Fruit fly (Drosophila melanogaster) whole organism, prepupa: ENCODE results near the gene CG31633.

ENCODE experiments used
- Blimp-1 ChIP-seq: fragments of 200-800 bp; sonication (Bioruptor generic); optimal IDR thresholded peaks from 3 replicates; lab custom pipeline; 2017; ENCODE audit warnings: missing biosample characterization, missing genetic modification characterization, mild to moderate bottlenecking, moderate library complexity, missing genetic modification reagents
- CG10631 ChIP-seq: fragments of 200-800 bp; sonication (Bioruptor generic); optimal IDR thresholded peaks from 2 replicates; lab custom pipeline; 2016; ENCODE audit warnings: missing biosample characterization, missing genetic modification characterization
- CG11294 ChIP-seq: fragments of 200-800 bp; sonication (Bioruptor generic); IDR thresholded peaks from 2 replicates; pipeline ENCODE4 v1.3.6; 2022; ENCODE audit warnings: missing biosample characterization, missing genetic modification characterization
- CG11902 ChIP-seq: fragments of 200-800 bp; sonication (Bioruptor generic); optimal IDR thresholded peaks from 3 replicates; lab custom pipeline; 2016; ENCODE audit warnings: missing biosample characterization, missing genetic modification characterization
- CG15336 ChIP-seq: fragments of 200-800 bp; sonication (Bioruptor generic); IDR thresholded peaks from 2 replicates; pipeline ENCODE4 v1.3.6; 2022; ENCODE audit warnings: missing biosample characterization, missing genetic modification characterization
- CG1621 ChIP-seq: fragments of 200-800 bp; sonication (Bioruptor generic); optimal IDR thresholded peaks from 3 replicates; lab custom pipeline; 2018; ENCODE audit warnings: missing biosample characterization, mild to moderate bottlenecking, missing genetic modification characterization
- CG16779 ChIP-seq: fragments of 200-800 bp; sonication (Bioruptor generic); optimal IDR thresholded peaks from 3 replicates; lab custom pipeline; 2017; ENCODE audit warnings: missing biosample characterization, mild to moderate bottlenecking, missing genetic modification characterization
- CG31627 ChIP-seq: fragments of 200-800 bp; sonication (Bioruptor generic); optimal IDR thresholded peaks from 3 replicates; lab custom pipeline; 2016; ENCODE audit warnings: missing biosample characterization, missing genetic modification characterization
- CG32006 ChIP-seq: fragments of 200-800 bp; sonication (Bioruptor generic); optimal IDR thresholded peaks from 3 replicates; lab custom pipeline; 2017; ENCODE audit warnings: missing biosample characterization, mild to moderate bottlenecking, missing genetic modification characterization
- CG34406 ChIP-seq: fragments of 200-800 bp; sonication (Bioruptor generic); optimal IDR thresholded peaks from 3 replicates; lab custom pipeline; 2016; ENCODE audit warnings: missing biosample characterization, missing genetic modification characterization
- CG4318 ChIP-seq: fragments of 200-800 bp; sonication (Bioruptor generic); optimal IDR thresholded peaks from 3 replicates; lab custom pipeline; 2017; ENCODE audit warnings: missing biosample characterization, mild to moderate bottlenecking, missing genetic modification characterization
- CG6276 ChIP-seq: fragments of 200-800 bp; sonication (Bioruptor generic); optimal IDR thresholded peaks from 2 replicates; lab custom pipeline; 2017; ENCODE audit warnings: missing biosample characterization, mild to moderate bottlenecking, missing genetic modification characterization
- CG6792 ChIP-seq: fragments of 200-800 bp; sonication (Bioruptor generic); optimal IDR thresholded peaks from 3 replicates; lab custom pipeline; 2016; ENCODE audit warnings: missing biosample characterization, missing genetic modification characterization
- CG6808 ChIP-seq: fragments of 200-800 bp; sonication (Bioruptor generic); optimal IDR thresholded peaks from 3 replicates; lab custom pipeline; 2017; ENCODE audit warnings: missing biosample characterization, missing genetic modification characterization, mild to moderate bottlenecking, moderate library complexity, missing genetic modification reagents
- CG6854 ChIP-seq: fragments of 200-800 bp; sonication (Bioruptor generic); optimal IDR thresholded peaks from 2 replicates; lab custom pipeline; 2017; ENCODE audit warnings: missing biosample characterization, mild to moderate bottlenecking, missing genetic modification characterization
- CG7368 ChIP-seq: fragments of 200-800 bp; sonication (Bioruptor generic); optimal IDR thresholded peaks from 3 replicates; lab custom pipeline; 2016; ENCODE audit warnings: missing biosample characterization, missing genetic modification characterization
- CG8632 ChIP-seq: fragments of 200-800 bp; sonication (Bioruptor generic); optimal IDR thresholded peaks from 3 replicates; lab custom pipeline; 2016; ENCODE audit warnings: missing biosample characterization, missing genetic modification characterization
- Ets21C ChIP-seq: fragments of 200-800 bp; sonication (Bioruptor generic); optimal IDR thresholded peaks from 3 replicates; lab custom pipeline; 2016; ENCODE audit warnings: missing biosample characterization, missing genetic modification characterization
- Ets96B ChIP-seq: fragments of 200-800 bp; optimal IDR thresholded peaks from 2 replicates; lab custom pipeline; 2019; ENCODE audit warnings: missing biosample characterization, mild to moderate bottlenecking, missing genetic modification characterization, moderate library complexity
- Gug ChIP-seq: fragments of 200-800 bp; sonication (Bioruptor generic); IDR thresholded peaks from 2 replicates; pipeline ENCODE4 v1.3.6; 2022; ENCODE audit warnings: missing biosample characterization, missing genetic modification characterization
- Hr38 ChIP-seq: sonication (Bioruptor generic); optimal IDR thresholded peaks from 2 replicates; lab custom pipeline; 2016; ENCODE audit warnings: missing biosample characterization, missing genetic modification characterization
- Lpt ChIP-seq: fragments of 200-800 bp; sonication (Bioruptor generic); optimal IDR thresholded peaks from 3 replicates; lab custom pipeline; 2016; ENCODE audit warnings: missing biosample characterization, missing genetic modification characterization
- Met ChIP-seq: fragments of 200-800 bp; sonication (Bioruptor generic); optimal IDR thresholded peaks from 3 replicates; lab custom pipeline; 2016; ENCODE audit warnings: missing biosample characterization, missing genetic modification characterization
- Smox ChIP-seq: fragments of 200-800 bp; sonication (Bioruptor generic); optimal IDR thresholded peaks from 3 replicates; lab custom pipeline; 2016; ENCODE audit warnings: missing biosample characterization, missing genetic modification characterization
- Sox102F ChIP-seq: fragments of 200-800 bp; sonication (Bioruptor generic); optimal IDR thresholded peaks from 2 replicates; lab custom pipeline; 2016; ENCODE audit warnings: missing biosample characterization, mild to moderate bottlenecking, missing genetic modification characterization
- Sox14 ChIP-seq: fragments of 200-800 bp; sonication (Bioruptor generic); optimal IDR thresholded peaks from 3 replicates; lab custom pipeline; 2016; ENCODE audit warnings: missing biosample characterization, missing genetic modification characterization
- Sox15 ChIP-seq: fragments of 200-800 bp; sonication (Bioruptor generic); optimal IDR thresholded peaks from 3 replicates; lab custom pipeline; 2016; ENCODE audit warnings: missing biosample characterization, missing genetic modification characterization
- achi ChIP-seq: fragments of 200-800 bp; sonication (Bioruptor generic); optimal IDR thresholded peaks from 3 replicates; lab custom pipeline; 2016; ENCODE audit warnings: missing biosample characterization, missing genetic modification characterization
- acj6 ChIP-seq: fragments of 200-800 bp; sonication (Bioruptor generic); optimal IDR thresholded peaks from 3 replicates; lab custom pipeline; 2016; ENCODE audit warnings: missing biosample characterization, missing genetic modification characterization
- cyc ChIP-seq: fragments of 200-800 bp; sonication (Bioruptor generic); optimal IDR thresholded peaks from 3 replicates; lab custom pipeline; 2016; ENCODE audit warnings: missing biosample characterization, missing genetic modification characterization
- dac ChIP-seq: fragments of 200-800 bp; sonication (Bioruptor generic); optimal IDR thresholded peaks from 2 replicates; lab custom pipeline; 2017; ENCODE audit warnings: missing biosample characterization, mild to moderate bottlenecking, missing genetic modification characterization
- eg ChIP-seq: fragments of 200-800 bp; sonication (Bioruptor generic); IDR thresholded peaks from 3 replicates; pipeline ENCODE4 v1.3.6; 2022; ENCODE audit warnings: missing biosample characterization, missing genetic modification characterization
- fkh ChIP-seq: fragments of 200-800 bp; sonication (Bioruptor generic); optimal IDR thresholded peaks from 3 replicates; lab custom pipeline; 2017; ENCODE audit warnings: missing biosample characterization, mild to moderate bottlenecking, missing genetic modification characterization, moderate library complexity
- lz ChIP-seq: fragments of 200-800 bp; sonication (Bioruptor generic); optimal IDR thresholded peaks from 3 replicates; lab custom pipeline; 2016; ENCODE audit warnings: missing biosample characterization, missing genetic modification characterization
- net ChIP-seq: fragments of 200-800 bp; sonication (Bioruptor generic); optimal IDR thresholded peaks from 3 replicates; lab custom pipeline; 2016; ENCODE audit warnings: missing biosample characterization, missing genetic modification characterization
- pdm3 ChIP-seq: fragments of 200-800 bp; sonication (Bioruptor generic); optimal IDR thresholded peaks from 3 replicates; lab custom pipeline; 2016; ENCODE audit warnings: missing biosample characterization, missing genetic modification characterization
- ss ChIP-seq, 2 experiments: fragments of 200-800 bp; sonication (Bioruptor generic); optimal IDR thresholded peaks; 2 replicates in 1 of 2; 3 replicates in 1 of 2; lab custom pipeline; 2017 to 2018; ENCODE audit warnings: mild to moderate bottlenecking in 2 of 2, missing biosample characterization in 2 of 2, missing genetic modification characterization in 2 of 2, moderate library complexity in 1 of 2
- svp ChIP-seq: fragments of 200-800 bp; sonication (Bioruptor generic); peaks from one replicate; lab custom pipeline; 2016; ENCODE audit warnings: missing biosample characterization, missing genetic modification characterization
- topi ChIP-seq: fragments of 200-800 bp; sonication (Bioruptor generic); optimal IDR thresholded peaks from 3 replicates; lab custom pipeline; 2016; ENCODE audit warnings: missing biosample characterization, missing genetic modification characterization
- vri ChIP-seq: fragments of 200-800 bp; sonication (Bioruptor generic); optimal IDR thresholded peaks from 3 replicates; lab custom pipeline; 2016; ENCODE audit warnings: missing biosample characterization, mild to moderate bottlenecking, missing genetic modification characterization

The CG31633 gene

DNA sequence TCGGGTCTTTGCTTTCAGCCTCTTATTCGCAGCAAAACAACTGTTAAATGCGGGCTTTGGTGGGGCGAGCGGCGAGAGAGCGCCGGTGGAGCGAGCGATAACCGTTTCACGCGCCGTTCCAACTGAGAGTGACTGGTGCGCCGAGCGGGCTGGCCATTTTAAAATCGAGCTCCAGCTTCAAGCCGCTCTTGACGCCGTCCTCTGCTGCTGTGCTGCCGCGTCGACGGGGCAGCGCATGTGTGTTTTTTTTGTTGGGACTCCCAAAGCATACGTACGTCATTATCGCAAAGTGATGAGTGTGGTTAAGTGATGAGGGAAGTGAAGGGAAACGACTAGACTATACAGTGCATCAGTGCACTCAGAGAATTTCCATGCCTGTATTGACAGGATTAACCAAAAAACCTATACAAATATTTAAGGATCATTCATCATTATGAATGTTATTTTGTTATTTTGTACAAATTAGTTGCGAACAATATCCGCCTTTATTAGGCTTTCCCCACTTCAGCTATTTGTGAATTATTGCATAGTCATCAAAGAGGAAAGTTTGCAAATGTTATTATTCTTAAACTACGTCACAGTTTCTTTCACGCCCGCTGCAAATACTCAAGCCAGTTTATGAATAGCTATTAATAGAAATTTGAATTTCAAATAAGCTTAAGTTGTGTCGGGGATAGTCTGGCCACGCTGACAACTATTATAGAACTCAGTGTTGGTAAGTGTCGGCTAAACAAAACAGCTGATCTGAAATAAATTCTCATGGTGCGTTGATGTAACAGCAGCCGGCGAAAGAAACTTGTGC, 17.3 kb upstream of the CG31633 start, which contains the start of gene Spn27A (continued):
- TF ChIP-seq Hr38 (GFP tag; lab: Kevin White, UChicago) (no peak), achi (GFP tag; lab: Kevin White, UChicago) (no peak), net (GFP tag; lab: Kevin White, UChicago) (no peak), CG11294 (peak; percentile 52; the same call in 1 of the 2 replicates), fkh (GFP tag; lab: Kevin White, UChicago) (peak; percentile 33), CG1621 (tag; lab: Kevin White, UChicago) (peak; percentile 23), cyc (GFP tag; lab: Kevin White, UChicago) (peak; percentile 68), Sox14 (GFP tag; lab: Kevin White, UChicago) (peak; percentile 85), vri (peak; percentile 83), CG31627 (peak; percentile 72), eg (GFP tag; lab: Robert Waterston, UW) (peak; percentile 82), CG4318 (GFP tag; lab: Kevin White, UChicago) (no peak), Sox15 (peak; percentile 67), CG6808 (GFP tag; lab: Kevin White, UChicago) (no peak), CG10631 (no peak), CG6792 (GFP tag; lab: Kevin White, UChicago) (peak; percentile 65), CG34406 (GFP tag; lab: Kevin White, UChicago) (no peak), topi (GFP tag; lab: Kevin White, UChicago) (peak; percentile 72), Sox102F (no peak), acj6 (peak; percentile 78), pdm3 (GFP tag; lab: Kevin White, UChicago) (no peak), CG7368 (GFP tag; lab: Kevin White, UChicago) (no peak), CG6276 (GFP tag; lab: Kevin White, UChicago) (no peak), Ets21C (GFP tag; lab: Kevin White, UChicago) (peak; percentile 45), CG15336 (GFP tag; lab: Robert Waterston, UW) (peak; percentile 79), Blimp-1 (GFP tag; lab: Kevin White, UChicago) (peak; percentile 20), CG32006 (GFP tag; lab: Kevin White, UChicago) (no peak), lz (GFP tag; lab: Kevin White, UChicago) (peak; percentile 75), Met (no peak), CG16779 (tag; lab: Kevin White, UChicago) (no peak), Lpt (GFP tag; lab: Kevin White, UChicago) (no peak), CG8632 (GFP tag; lab: Kevin White, UChicago) (peak; percentile 66), CG6854 (peak; percentile 73), CG11902 (GFP tag; lab: Kevin White, UChicago) (no peak)

- TF ChIP-seq Ets96B (tag; lab: Kevin White, UChicago) (no peak), Sox14 (GFP tag; lab: Kevin White, UChicago) (no peak), CG6276 (GFP tag; lab: Kevin White, UChicago) (no peak), Ets21C (GFP tag; lab: Kevin White, UChicago) (no peak), topi (GFP tag; lab: Kevin White, UChicago) (no peak), Smox (GFP tag; lab: Kevin White, UChicago) (no peak), cyc (GFP tag; lab: Kevin White, UChicago) (no peak), ss (GFP tag; optimal IDR thresholded peaks at IDR 0.05; lab: Kevin White, UChicago) (no peak), Hr38 (GFP tag; lab: Kevin White, UChicago) (no peak), svp (GFP tag; lab: Kevin White, UChicago) (peak; percentile 55), CG7368 (GFP tag; lab: Kevin White, UChicago) (no peak), dac (no peak), CG11294 (no peak), Gug (GFP tag; lab: Robert Waterston, UW) (no peak), fkh (GFP tag; lab: Kevin White, UChicago) (peak; percentile 11)
Measured at dm6 chr2L:6671409-6671808, 15.3 kb upstream of the CG31633 start.
